Worm (Caenorhabditis elegans): ENCODE data around the gene orai-1.

ce11 chrIII:647248-647647, 694 bp downstream of the orai-1 start:
- TF ChIP-seq scrt-1 (GFP tag; IDR thresholded peaks at IDR 0.05) (no peak), F13C5.2 (tag; optimal IDR thresholded peaks at IDR 0.05) (no peak), ama-1 (optimal IDR thresholded peaks at IDR 0.05) (no peak), flt-1 (GFP tag; IDR thresholded peaks at IDR 0.05) (no peak), tra-4 (tag; optimal IDR thresholded peaks at IDR 0.05) (no peak), B0310.2 (tag; optimal IDR thresholded peaks at IDR 0.05) (no peak), aly-1 (tag; optimal IDR thresholded peaks at IDR 0.05) (no peak), ceh-36 (tag; optimal IDR thresholded peaks at IDR 0.05) (no peak), hmbx-1 (tag; optimal IDR thresholded peaks at IDR 0.05) (no peak), tbx-37 (GFP tag; conservative IDR thresholded peaks at IDR 0.05) (no peak), tbx-11 (GFP tag; IDR thresholded peaks at IDR 0.05) (no peak)

Data from whole organism, early embryonic.